Worm (Caenorhabditis elegans): ENCODE data around the gene asg-2.

DNA sequence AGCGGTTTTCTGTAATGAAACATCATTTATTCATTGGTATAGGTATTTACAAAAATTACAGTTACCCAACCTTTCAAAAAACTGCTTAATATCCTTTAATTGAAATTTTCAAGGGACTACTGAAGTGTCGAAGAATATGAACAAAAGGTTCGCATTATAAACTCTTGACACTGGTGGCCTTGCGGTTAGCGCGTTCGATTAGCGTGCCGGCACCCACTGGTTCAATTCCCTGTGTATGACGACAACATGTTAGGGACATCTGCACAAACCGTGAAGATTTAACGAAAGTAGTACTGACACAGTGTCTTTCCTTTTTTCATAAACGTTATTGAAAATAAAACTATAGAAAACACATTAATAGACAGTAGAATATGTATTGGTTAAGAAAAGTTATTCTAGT lies 26.6 kb downstream of the asg-2 start:
- no peak for TF ChIP-seq him-1 (tag; optimal IDR thresholded peaks at IDR 0.05)
- peak; percentile 85 for TF ChIP-seq dao-5 (tag; optimal IDR thresholded peaks at IDR 0.05)

All from whole organism, L4/young adult.